Fruit fly (Drosophila melanogaster) whole organism, embryonic: ENCODE results near the gene CG15408.
A peak's percentile ranks its signal among the peaks of the same experiment; 100 is the strongest.

Experiments
- Abd-B ChIP-seq: fragments of 200-800 bp; sonication (Bioruptor generic); optimal IDR thresholded peaks from 2 replicates; lab custom pipeline; 2018; ENCODE audit warnings: missing biosample characterization, mild to moderate bottlenecking, missing genetic modification characterization, moderate library complexity
- Aef1 ChIP-seq: fragments of 200-800 bp; sonication (Bioruptor generic); IDR thresholded peaks from 3 replicates; pipeline ENCODE4 v1.3.6; 2022; ENCODE audit warnings: missing biosample characterization, missing genetic modification characterization
- CG10366 ChIP-seq: fragments of 200-800 bp; sonication (Bioruptor generic); IDR thresholded peaks from 2 replicates; pipeline ENCODE4 v1.3.6; 2022; ENCODE audit warnings: missing biosample characterization, missing genetic modification characterization
- CG13775 ChIP-seq: fragments of 200-800 bp; sonication (Bioruptor generic); optimal IDR thresholded peaks from 3 replicates; lab custom pipeline; 2017; ENCODE audit warnings: missing biosample characterization, mild to moderate bottlenecking, missing genetic modification characterization
- CG15269 ChIP-seq: fragments of 200-800 bp; sonication (Bioruptor generic); optimal IDR thresholded peaks from 2 replicates; lab custom pipeline; 2018; ENCODE audit warnings: missing biosample characterization, mild to moderate bottlenecking, missing genetic modification characterization, moderate library complexity
- CG1529 ChIP-seq: fragments of 200-800 bp; sonication (Bioruptor generic); optimal IDR thresholded peaks from 3 replicates; lab custom pipeline; 2018; ENCODE audit warnings: missing biosample characterization, missing genetic modification characterization
- CG1792 ChIP-seq: fragments of 200-800 bp; sonication (Bioruptor generic); optimal IDR thresholded peaks from 2 replicates; lab custom pipeline; 2016; ENCODE audit warnings: missing biosample characterization, missing genetic modification characterization
- CG2889 ChIP-seq: fragments of 200-800 bp; sonication (Bioruptor generic); IDR thresholded peaks from 3 replicates; pipeline ENCODE4 v1.3.6; 2022; ENCODE audit warnings: missing biosample characterization, missing genetic modification characterization
- CG32767 ChIP-seq: fragments of 200-800 bp; sonication (Bioruptor generic); IDR thresholded peaks from 2 replicates; pipeline ENCODE4 v1.3.6; 2022; ENCODE audit warnings: missing biosample characterization, missing genetic modification characterization
- CG3281 ChIP-seq: fragments of 200-800 bp; sonication (Bioruptor generic); optimal IDR thresholded peaks from 3 replicates; lab custom pipeline; 2017; ENCODE audit warnings: missing biosample characterization, mild to moderate bottlenecking, missing genetic modification characterization
- CG6254 ChIP-seq: fragments of 200-800 bp; sonication (Bioruptor generic); optimal IDR thresholded peaks from 3 replicates; lab custom pipeline; 2017; ENCODE audit warnings: mild to moderate bottlenecking, missing biosample characterization, missing genetic modification reagents, missing genetic modification characterization
- CG6654 ChIP-seq: fragments of 200-800 bp; sonication (Bioruptor generic); optimal IDR thresholded peaks from 2 replicates; lab custom pipeline; 2017; ENCODE audit warnings: missing biosample characterization, mild to moderate bottlenecking, missing genetic modification characterization
- CG6791 ChIP-seq: fragments of 200-800 bp; sonication (Bioruptor generic); IDR thresholded peaks from 3 replicates; pipeline ENCODE4 v1.3.6; 2022; ENCODE audit warnings: missing biosample characterization, missing genetic modification characterization; ENCODE audit not compliant: partially characterized antibody
- CG7271 ChIP-seq: fragments of 200-800 bp; sonication (Bioruptor generic); optimal IDR thresholded peaks from 2 replicates; lab custom pipeline; 2018; ENCODE audit warnings: missing biosample characterization, mild to moderate bottlenecking, missing genetic modification characterization, moderate library complexity
- CG7556 ChIP-seq: fragments of 200-800 bp; sonication (Bioruptor generic); optimal IDR thresholded peaks from 2 replicates; lab custom pipeline; 2017; ENCODE audit warnings: missing biosample characterization, mild to moderate bottlenecking, missing genetic modification characterization
- CG7745 ChIP-seq: fragments of 200-800 bp; sonication (Bioruptor generic); optimal IDR thresholded peaks from 2 replicates; lab custom pipeline; 2018; ENCODE audit warnings: missing biosample characterization, mild to moderate bottlenecking, missing genetic modification characterization, moderate library complexity
- CG7928 ChIP-seq: fragments of 200-800 bp; sonication (Bioruptor generic); optimal IDR thresholded peaks from 2 replicates; lab custom pipeline; 2017; ENCODE audit warnings: missing biosample characterization, mild to moderate bottlenecking, missing genetic modification characterization
- CG8944 ChIP-seq: fragments of 200-800 bp; sonication (Bioruptor generic); optimal IDR thresholded peaks from 3 replicates; lab custom pipeline; 2016; ENCODE audit warnings: missing biosample characterization, missing genetic modification characterization
- CTCF ChIP-seq: fragments of 200-800 bp; sonication (Bioruptor generic); optimal IDR thresholded peaks from 2 replicates; lab custom pipeline; 2017; ENCODE audit warnings: missing biosample characterization, mild to moderate bottlenecking, missing genetic modification characterization, moderate library complexity
- CoRest ChIP-seq: fragments of 200-800 bp; sonication (Bioruptor generic); optimal IDR thresholded peaks from 3 replicates; lab custom pipeline; 2018; ENCODE audit warnings: missing biosample characterization, mild to moderate bottlenecking, missing genetic modification characterization, moderate library complexity
- Dfd ChIP-seq, 2 experiments: fragments of >200 bp; optimal IDR thresholded peaks; 2 replicates each; lab custom pipeline; 2017; ENCODE audit warnings: missing biosample characterization in 2 of 2, missing genetic modification characterization in 2 of 2
- Ets65A ChIP-seq: fragments of 200-800 bp; sonication (Bioruptor generic); peaks from one replicate; lab custom pipeline; 2016; ENCODE audit warnings: missing biosample characterization, missing genetic modification characterization
- Gug ChIP-seq: fragments of 200-800 bp; sonication (Bioruptor generic); IDR thresholded peaks from 4 replicates; pipeline ENCODE4 v1.3.6; 2022; ENCODE audit warnings: missing biosample characterization, missing genetic modification characterization
- HLH54F ChIP-seq: fragments of 200-800 bp; sonication (Bioruptor generic); optimal IDR thresholded peaks from 3 replicates; lab custom pipeline; 2016; ENCODE audit warnings: missing biosample characterization, missing genetic modification characterization
- Hr51 ChIP-seq, 2 experiments: fragments of 200-800 bp; sonication (Bioruptor generic); optimal IDR thresholded peaks; 2 replicates in 1 of 2; 3 replicates in 1 of 2; lab custom pipeline; 2016 to 2018; ENCODE audit warnings: missing biosample characterization in 2 of 2, missing genetic modification characterization in 2 of 2, mild to moderate bottlenecking in 1 of 2, moderate library complexity in 1 of 2
- Mrtf ChIP-seq: fragments of 200-800 bp; sonication (Bioruptor generic); IDR thresholded peaks from 3 replicates; pipeline ENCODE4 v1.3.6; 2022; ENCODE audit warnings: missing biosample characterization, missing genetic modification characterization
- Oaz ChIP-seq: fragments of 200-800 bp; sonication (Bioruptor generic); IDR thresholded peaks from 2 replicates; pipeline ENCODE4 v1.3.6; 2022; ENCODE audit warnings: missing biosample characterization, missing genetic modification characterization
- Pdp1 ChIP-seq, 2 experiments: fragments of 200-800 bp; sonication (Bioruptor generic); optimal IDR thresholded peaks; 3 replicates each; lab custom pipeline; 2016; ENCODE audit warnings: missing biosample characterization in 2 of 2, missing genetic modification characterization in 2 of 2, mild to moderate bottlenecking in 1 of 2, moderate library complexity in 1 of 2
- Scr ChIP-seq: fragments of 200-800 bp; sonication (Bioruptor generic); IDR thresholded peaks from 2 replicates; pipeline ENCODE4 v1.3.6; 2022; ENCODE audit warnings: missing biosample characterization, missing genetic modification characterization; ENCODE audit not compliant: partially characterized antibody
- Sry-δ ChIP-seq: fragments of 200-800 bp; sonication (Bioruptor generic); optimal IDR thresholded peaks from 2 replicates; lab custom pipeline; 2016; ENCODE audit warnings: missing biosample characterization, missing genetic modification characterization
- Taf1 ChIP-seq: fragments of 200-800 bp; sonication (Bioruptor generic); IDR thresholded peaks from 2 replicates; pipeline ENCODE4 v1.3.6; 2022; ENCODE audit warnings: missing biosample characterization, missing genetic modification characterization
- ase ChIP-seq: fragments of 200-800 bp; sonication (Bioruptor generic); IDR thresholded peaks from 3 replicates; pipeline ENCODE4 v1.3.6; 2022; ENCODE audit warnings: missing biosample characterization, missing genetic modification characterization
- bowl ChIP-seq: fragments of 200-800 bp; sonication (Bioruptor generic); IDR thresholded peaks from 2 replicates; pipeline ENCODE4 v1.3.6; 2022; ENCODE audit warnings: missing biosample characterization, missing genetic modification characterization
- cato ChIP-seq: fragments of 200-800 bp; sonication (Bioruptor generic); optimal IDR thresholded peaks from 2 replicates; lab custom pipeline; 2016; ENCODE audit warnings: missing biosample characterization, missing genetic modification characterization, borderline replicate concordance
- chn ChIP-seq: fragments of 200-800 bp; sonication (Bioruptor generic); optimal IDR thresholded peaks from 2 replicates; lab custom pipeline; 2016; ENCODE audit warnings: missing biosample characterization, missing genetic modification characterization
- ci ChIP-seq: fragments of 200-800 bp; sonication (Bioruptor generic); IDR thresholded peaks from 3 replicates; pipeline ENCODE4 v1.3.6; 2022; ENCODE audit warnings: missing biosample characterization, missing genetic modification characterization
- corto ChIP-seq: fragments of 200-800 bp; sonication (Bioruptor generic); optimal IDR thresholded peaks from 2 replicates; lab custom pipeline; 2016; ENCODE audit warnings: missing biosample characterization, mild to moderate bottlenecking, missing genetic modification characterization, moderate library complexity
- en ChIP-seq: fragments of 200-800 bp; sonication (Bioruptor generic); optimal IDR thresholded peaks from 2 replicates; lab custom pipeline; 2016; ENCODE audit warnings: missing biosample characterization, missing genetic modification characterization
- fd102C ChIP-seq: fragments of 200-800 bp; sonication (Bioruptor generic); optimal IDR thresholded peaks from 2 replicates; lab custom pipeline; 2018; ENCODE audit warnings: missing biosample characterization, mild to moderate bottlenecking, missing genetic modification characterization, moderate library complexity
- gcm2 ChIP-seq: fragments of 200-800 bp; sonication (Bioruptor generic); optimal IDR thresholded peaks from 2 replicates; lab custom pipeline; 2016; ENCODE audit warnings: missing biosample characterization, missing genetic modification characterization
- gem ChIP-seq: fragments of 200-800 bp; sonication (Bioruptor generic); optimal IDR thresholded peaks from 2 replicates; lab custom pipeline; 2019; ENCODE audit warnings: missing biosample characterization, mild to moderate bottlenecking, missing genetic modification characterization, moderate library complexity
- ham ChIP-seq: fragments of 200-800 bp; sonication (Bioruptor generic); IDR thresholded peaks from 2 replicates; pipeline ENCODE4 v1.3.6; 2022; ENCODE audit warnings: missing biosample characterization, missing genetic modification characterization
- hbn ChIP-seq: fragments of 200-800 bp; sonication (Bioruptor generic); IDR thresholded peaks from 2 replicates; pipeline ENCODE4 v1.3.6; 2022; ENCODE audit warnings: missing biosample characterization, missing genetic modification characterization; ENCODE audit not compliant: partially characterized antibody
- hkb ChIP-seq, 2 experiments: fragments of 200-800 bp in 1 of 2; fragments of >200 bp in 1 of 2; sonication (Bioruptor generic) in 1 of 2; IDR thresholded peaks in 1 of 2; optimal IDR thresholded peaks in 1 of 2; 2 replicates each; pipeline versions ENCODE4 v1.3.6 to Lab custom; 2017 to 2022; ENCODE audit warnings: missing biosample characterization in 1 of 2, missing genetic modification characterization in 1 of 2
- jumu ChIP-seq: fragments of 200-800 bp; sonication (Bioruptor generic); optimal IDR thresholded peaks from 3 replicates; lab custom pipeline; 2016; ENCODE audit warnings: missing biosample characterization, missing genetic modification characterization
- lbe ChIP-seq: fragments of 200-800 bp; sonication (Bioruptor generic); optimal IDR thresholded peaks from 2 replicates; lab custom pipeline; 2016; ENCODE audit warnings: missing biosample characterization, mild to moderate bottlenecking, missing genetic modification characterization
- nerfin-1 ChIP-seq: fragments of 200-800 bp; sonication (Bioruptor generic); optimal IDR thresholded peaks from 3 replicates; lab custom pipeline; 2019; ENCODE audit warnings: missing biosample characterization, mild to moderate bottlenecking, missing genetic modification characterization, moderate library complexity
- sisA ChIP-seq: fragments of 200-800 bp; sonication (Bioruptor generic); IDR thresholded peaks from 2 replicates; pipeline ENCODE4 v1.3.6; 2022; ENCODE audit warnings: missing biosample characterization, missing genetic modification characterization
- tin ChIP-seq: fragments of 200-800 bp; sonication (Bioruptor generic); optimal IDR thresholded peaks from 3 replicates; lab custom pipeline; 2016; ENCODE audit warnings: missing biosample characterization, missing genetic modification characterization
- trh ChIP-seq: fragments of 200-800 bp; sonication (Bioruptor generic); optimal IDR thresholded peaks from 2 replicates; lab custom pipeline; 2016; ENCODE audit warnings: missing biosample characterization, missing genetic modification characterization
- usp ChIP-seq: fragments of >200 bp; optimal IDR thresholded peaks from 2 replicates; lab custom pipeline; 2017; ENCODE audit warnings: missing biosample characterization, missing genetic modification characterization
- zf30C ChIP-seq: fragments of 200-800 bp; sonication (Bioruptor generic); optimal IDR thresholded peaks from 3 replicates; lab custom pipeline; 2018; ENCODE audit warnings: missing biosample characterization, mild to moderate bottlenecking, missing genetic modification characterization

CG15408 gene

dm6 chr2L:3356193-3356645 is 23.6 kb downstream of the CG15408 start (continued):
- TF ChIP-seq hbn (GFP tag; lab: Robert Waterston, UW): no peak
- TF ChIP-seq CG6254 (GFP tag; lab: Kevin White, UChicago): no peak
- no peak for TF ChIP-seq trh (GFP tag; lab: Kevin White, UChicago)
- no peak for TF ChIP-seq Abd-B (GFP tag; lab: Kevin White, UChicago)
- TF ChIP-seq Oaz (GFP tag; lab: Robert Waterston, UW): no peak
- TF ChIP-seq CG7556: no peak
- TF ChIP-seq CG8944 (GFP tag; lab: Kevin White, UChicago): peak; percentile 0
- no peak for TF ChIP-seq Dfd (GFP tag; optimal IDR thresholded peaks at IDR 0.05; lab: Kevin White, UChicago)
- TF ChIP-seq usp (GFP tag; lab: Kevin White, UChicago): no peak
- no peak for TF ChIP-seq Taf1 (GFP tag; lab: Robert Waterston, UW)
- TF ChIP-seq Pdp1 (GFP tag; optimal IDR thresholded peaks at IDR 0.05; lab: Kevin White, UChicago): no peak
- TF ChIP-seq ham (GFP tag; lab: Robert Waterston, UW): no peak
- TF ChIP-seq Hr51 (GFP tag; optimal IDR thresholded peaks at IDR 0.05; lab: Kevin White, UChicago): no peak
- no peak for TF ChIP-seq en
- no peak for TF ChIP-seq CG13775 (GFP tag; lab: Kevin White, UChicago)
- TF ChIP-seq jumu (GFP tag; lab: Kevin White, UChicago): no peak
- TF ChIP-seq bowl (GFP tag; lab: Robert Waterston, UW): no peak
- no peak for TF ChIP-seq CG10366 (GFP tag; lab: Robert Waterston, UW)
- TF ChIP-seq cato (GFP tag; lab: Kevin White, UChicago): no peak
- no peak for TF ChIP-seq CG2889 (GFP tag; lab: Robert Waterston, UW)
- no peak for TF ChIP-seq CG1529 (GFP tag; lab: Kevin White, UChicago)
- TF ChIP-seq gem (tag; lab: Kevin White, UChicago): no peak
- no peak for TF ChIP-seq CoRest (tag; lab: Kevin White, UChicago)
- no peak for TF ChIP-seq CG6654 (GFP tag; lab: Kevin White, UChicago)
- TF ChIP-seq sisA (GFP tag; lab: Robert Waterston, UW): no peak
- TF ChIP-seq CG7928: no peak
- peak; percentile 55 for TF ChIP-seq Ets65A (GFP tag; lab: Kevin White, UChicago)
- peak; percentile 3 for TF ChIP-seq CG1792 (GFP tag; lab: Kevin White, UChicago)
- peak; percentile 20 for TF ChIP-seq HLH54F (GFP tag; lab: Kevin White, UChicago)
- TF ChIP-seq ci (GFP tag; lab: Robert Waterston, UW): no peak
- TF ChIP-seq Sry-δ: no peak
- no peak; the same call in 3 of the 4 replicates for TF ChIP-seq Gug (GFP tag; lab: Robert Waterston, UW)
- no peak for TF ChIP-seq Mrtf (GFP tag; lab: Robert Waterston, UW)
- no peak for TF ChIP-seq hkb (optimal IDR thresholded peaks at IDR 0.05; lab: Kevin White, UChicago)
- TF ChIP-seq hkb (GFP tag; IDR thresholded peaks at IDR 0.05; lab: Robert Waterston, UW): no peak
- TF ChIP-seq lbe (GFP tag; lab: Kevin White, UChicago): no peak
- no peak for TF ChIP-seq chn (GFP tag; lab: Kevin White, UChicago)
- TF ChIP-seq CG3281 (GFP tag; lab: Kevin White, UChicago): peak; percentile 10
- peak; percentile 45; the same call in 2 of the 3 replicates for TF ChIP-seq Aef1 (GFP tag; lab: Robert Waterston, UW)
- peak; percentile 52 for TF ChIP-seq zf30C (GFP tag; lab: Kevin White, UChicago)
- TF ChIP-seq nerfin-1 (tag; lab: Kevin White, UChicago): no peak
- TF ChIP-seq fd102C (GFP tag; lab: Kevin White, UChicago): no peak
- no peak for TF ChIP-seq CG32767 (GFP tag; lab: Robert Waterston, UW)
- TF ChIP-seq corto (GFP tag; lab: Kevin White, UChicago): no peak
- TF ChIP-seq gcm2 (GFP tag; lab: Kevin White, UChicago): no peak
- no peak for TF ChIP-seq Scr
- TF ChIP-seq CG15269 (tag; lab: Kevin White, UChicago): no peak
- no peak for TF ChIP-seq CG6791
- no peak for TF ChIP-seq CG7271 (tag; lab: Kevin White, UChicago)
- TF ChIP-seq CTCF: no peak
- no peak for TF ChIP-seq CG7745
- no peak for TF ChIP-seq ase (GFP tag; lab: Robert Waterston, UW)
- TF ChIP-seq tin (GFP tag; lab: Kevin White, UChicago): no peak
